Worm (Caenorhabditis elegans): Measurements from ENCODE around the gene T11G6.5.
A peak's percentile ranks its signal among the peaks of the same experiment; 100 is the strongest.

T11G6.5 gene

ce11 chrIV:10842705-10843364 lies at the start of gene T11G6.5:
TSS of gene T11G6.5 (minus strand) at chrIV:10842755.
- TF ChIP-seq nfya-1 (tag; optimal IDR thresholded peaks at IDR 0.05; ENCODE audit: insufficient read depth) (peak; percentile 67), hmg-11 (tag; optimal IDR thresholded peaks at IDR 0.05) (peak; percentile 46), elt-2 (tag; optimal IDR thresholded peaks at IDR 0.05) (peak; percentile 3), mdl-1 (tag; optimal IDR thresholded peaks at IDR 0.05) (no peak), pha-4 (tag; optimal IDR thresholded peaks at IDR 0.05) (peak; percentile 66), lin-15B (tag; optimal IDR thresholded peaks at IDR 0.05) (peak; percentile 33), tbx-2 (tag; optimal IDR thresholded peaks at IDR 0.05) (no peak)

ce11 chrIV:10891993-10892392 lies 49.4 kb upstream of the T11G6.5 start, which contains the start of gene srlf-12:
TSS of gene srlf-12 (minus strand) at chrIV:10892093.
- TF ChIP-seq fos-1 (tag; optimal IDR thresholded peaks at IDR 0.05) (no peak), lin-15B (tag; optimal IDR thresholded peaks at IDR 0.05) (no peak), pha-4 (tag; optimal IDR thresholded peaks at IDR 0.05) (no peak), nhr-12 (tag; optimal IDR thresholded peaks at IDR 0.05) (no peak), nhr-28 (tag; optimal IDR thresholded peaks at IDR 0.05) (no peak), lin-39 (tag; optimal IDR thresholded peaks at IDR 0.05) (no peak)

ce11 chrIV:10889820-10890462 lies 47.4 kb upstream of the T11G6.5 start, which contains the start of gene F13E9.15:
TSS of gene F13E9.15 (minus strand) at chrIV:10889870.
- TF ChIP-seq ceh-82 (tag; optimal IDR thresholded peaks at IDR 0.05): no peak
- TF ChIP-seq nhr-76 (tag; optimal IDR thresholded peaks at IDR 0.05): no peak
- TF ChIP-seq egl-27 (tag; optimal IDR thresholded peaks at IDR 0.05): no peak
- TF ChIP-seq nhr-25 (tag; optimal IDR thresholded peaks at IDR 0.05): no peak
- TF ChIP-seq pqm-1 (tag; optimal IDR thresholded peaks at IDR 0.05): no peak
- no peak for TF ChIP-seq aly-2 (tag; optimal IDR thresholded peaks at IDR 0.05)
- TF ChIP-seq nfya-1 (tag; optimal IDR thresholded peaks at IDR 0.05; ENCODE audit: insufficient read depth): no peak
- no peak for TF ChIP-seq hmg-11 (tag; optimal IDR thresholded peaks at IDR 0.05)
- TF ChIP-seq zag-1 (tag; optimal IDR thresholded peaks at IDR 0.05): no peak
- no peak for TF ChIP-seq ceh-16 (tag; optimal IDR thresholded peaks at IDR 0.05)
- no peak for TF ChIP-seq unc-39 (tag; optimal IDR thresholded peaks at IDR 0.05)
- no peak for TF ChIP-seq ZK546.5 (tag; optimal IDR thresholded peaks at IDR 0.05)
- TF ChIP-seq elt-3 (tag; optimal IDR thresholded peaks at IDR 0.05): no peak
- no peak for TF ChIP-seq elt-1 (tag; optimal IDR thresholded peaks at IDR 0.05)
- no peak for TF ChIP-seq ama-1 (optimal IDR thresholded peaks at IDR 0.05)
- TF ChIP-seq nhr-12 (tag; optimal IDR thresholded peaks at IDR 0.05): no peak
- TF ChIP-seq ceh-28 (tag; optimal IDR thresholded peaks at IDR 0.05): no peak
- TF ChIP-seq mdl-1 (tag; optimal IDR thresholded peaks at IDR 0.05): no peak
- TF ChIP-seq nhr-43 (tag; optimal IDR thresholded peaks at IDR 0.05; ENCODE audit: poor library complexity, severe bottlenecking): no peak
- TF ChIP-seq daf-12 (tag; optimal IDR thresholded peaks at IDR 0.05): no peak

- TF ChIP-seq hmg-11 (tag; optimal IDR thresholded peaks at IDR 0.05) (no peak), ztf-11 (tag; optimal IDR thresholded peaks at IDR 0.05) (no peak), ama-1 (optimal IDR thresholded peaks at IDR 0.05) (no peak), ceh-82 (tag; optimal IDR thresholded peaks at IDR 0.05) (no peak)
These were observed 44.7 kb upstream of the T11G6.5 start, which contains the start of gene F13E9.16 for ce11 chrIV:10887285-10887684. TSS of gene F13E9.16 (minus strand) at chrIV:10887385.

- TF ChIP-seq R02D3.7 (tag; optimal IDR thresholded peaks at IDR 0.05) (no peak), ztf-11 (tag; optimal IDR thresholded peaks at IDR 0.05) (no peak), ztf-4 (tag; optimal IDR thresholded peaks at IDR 0.05) (no peak), daf-12 (tag; optimal IDR thresholded peaks at IDR 0.05) (no peak), nfya-1 (tag; optimal IDR thresholded peaks at IDR 0.05; ENCODE audit: insufficient read depth) (no peak)
These were observed 43.4 kb upstream of the T11G6.5 start, which contains the start of gene srlf-11 for ce11 chrIV:10885915-10886314. TSS of gene srlf-11 (minus strand) at chrIV:10886015.

- TF ChIP-seq nhr-237 (tag; optimal IDR thresholded peaks at IDR 0.05) (no peak), nhr-67 (tag; optimal IDR thresholded peaks at IDR 0.05) (no peak), nhr-11 (tag; optimal IDR thresholded peaks at IDR 0.05) (no peak), ZK546.5 (tag; optimal IDR thresholded peaks at IDR 0.05) (no peak), sea-2 (GFP tag; optimal IDR thresholded peaks at IDR 0.05) (no peak), ceh-9 (tag; optimal IDR thresholded peaks at IDR 0.05) (no peak), tbx-2 (tag; optimal IDR thresholded peaks at IDR 0.05) (no peak), elt-3 (tag; optimal IDR thresholded peaks at IDR 0.05) (no peak), egl-27 (tag; optimal IDR thresholded peaks at IDR 0.05) (no peak), aly-2 (tag; optimal IDR thresholded peaks at IDR 0.05) (no peak), elt-2 (tag; optimal IDR thresholded peaks at IDR 0.05) (no peak), nhr-43 (tag; optimal IDR thresholded peaks at IDR 0.05; ENCODE audit: poor library complexity, severe bottlenecking) (no peak), ceh-82 (tag; optimal IDR thresholded peaks at IDR 0.05) (no peak), fkh-2 (tag; optimal IDR thresholded peaks at IDR 0.05) (no peak), unc-39 (tag; optimal IDR thresholded peaks at IDR 0.05) (no peak), jun-1 (tag; optimal IDR thresholded peaks at IDR 0.05) (no peak), egl-5 (tag; optimal IDR thresholded peaks at IDR 0.05) (no peak)
These were observed 41.7 kb upstream of the T11G6.5 start, which contains the start of gene F13E9.5 for ce11 chrIV:10884263-10884662. TSS of gene F13E9.5 (minus strand) at chrIV:10884363.
